Fruit fly (Drosophila melanogaster) whole organism, prepupa: ENCODE results near the gene CG10481.

Experiments
- Blimp-1 ChIP-seq: fragments of 200-800 bp; sonication (Bioruptor generic); optimal IDR thresholded peaks from 3 replicates; lab custom pipeline; 2017; ENCODE audit warnings: missing biosample characterization, missing genetic modification characterization, mild to moderate bottlenecking, moderate library complexity, missing genetic modification reagents
- CG10669 ChIP-seq: fragments of 200-800 bp; sonication (Bioruptor generic); optimal IDR thresholded peaks from 3 replicates; lab custom pipeline; 2018; ENCODE audit warnings: missing biosample characterization, mild to moderate bottlenecking, missing genetic modification characterization, moderate library complexity
- CG11762 ChIP-seq: fragments of 200-800 bp; sonication (Bioruptor generic); optimal IDR thresholded peaks from 3 replicates; lab custom pipeline; 2016; ENCODE audit warnings: missing biosample characterization, missing genetic modification characterization; ENCODE audit not compliant: insufficient read depth
- CG11902 ChIP-seq: fragments of 200-800 bp; sonication (Bioruptor generic); optimal IDR thresholded peaks from 3 replicates; lab custom pipeline; 2016; ENCODE audit warnings: missing biosample characterization, missing genetic modification characterization
- CG15336 ChIP-seq: fragments of 200-800 bp; sonication (Bioruptor generic); IDR thresholded peaks from 2 replicates; pipeline ENCODE4 v1.3.6; 2022; ENCODE audit warnings: missing biosample characterization, missing genetic modification characterization
- CG1621 ChIP-seq: fragments of 200-800 bp; sonication (Bioruptor generic); optimal IDR thresholded peaks from 3 replicates; lab custom pipeline; 2018; ENCODE audit warnings: missing biosample characterization, mild to moderate bottlenecking, missing genetic modification characterization
- CG16779 ChIP-seq: fragments of 200-800 bp; sonication (Bioruptor generic); optimal IDR thresholded peaks from 3 replicates; lab custom pipeline; 2017; ENCODE audit warnings: missing biosample characterization, mild to moderate bottlenecking, missing genetic modification characterization
- CG3032 ChIP-seq: fragments of 200-800 bp; optimal IDR thresholded peaks from 2 replicates; lab custom pipeline; 2019; ENCODE audit warnings: missing biosample characterization, mild to moderate bottlenecking, missing genetic modification characterization, moderate library complexity
- CG31627 ChIP-seq: fragments of 200-800 bp; sonication (Bioruptor generic); optimal IDR thresholded peaks from 3 replicates; lab custom pipeline; 2016; ENCODE audit warnings: missing biosample characterization, missing genetic modification characterization
- CG32006 ChIP-seq: fragments of 200-800 bp; sonication (Bioruptor generic); optimal IDR thresholded peaks from 3 replicates; lab custom pipeline; 2017; ENCODE audit warnings: missing biosample characterization, mild to moderate bottlenecking, missing genetic modification characterization
- CG34406 ChIP-seq: fragments of 200-800 bp; sonication (Bioruptor generic); optimal IDR thresholded peaks from 3 replicates; lab custom pipeline; 2016; ENCODE audit warnings: missing biosample characterization, missing genetic modification characterization
- CG4318 ChIP-seq: fragments of 200-800 bp; sonication (Bioruptor generic); optimal IDR thresholded peaks from 3 replicates; lab custom pipeline; 2017; ENCODE audit warnings: missing biosample characterization, mild to moderate bottlenecking, missing genetic modification characterization
- CG6163 ChIP-seq: fragments of 200-800 bp; sonication (Bioruptor generic); IDR thresholded peaks from 3 replicates; pipeline ENCODE4 v1.3.6; 2022; ENCODE audit warnings: missing biosample characterization, missing genetic modification characterization
- CG6792 ChIP-seq: fragments of 200-800 bp; sonication (Bioruptor generic); optimal IDR thresholded peaks from 3 replicates; lab custom pipeline; 2016; ENCODE audit warnings: missing biosample characterization, missing genetic modification characterization
- CG7368 ChIP-seq: fragments of 200-800 bp; sonication (Bioruptor generic); optimal IDR thresholded peaks from 3 replicates; lab custom pipeline; 2016; ENCODE audit warnings: missing biosample characterization, missing genetic modification characterization
- CG8119 ChIP-seq: fragments of 200-800 bp; sonication (Bioruptor generic); IDR thresholded peaks from 3 replicates; pipeline ENCODE4 v1.3.6; 2022; ENCODE audit warnings: missing biosample characterization, missing genetic modification characterization
- CG8319 ChIP-seq: fragments of 200-800 bp; sonication (Bioruptor generic); optimal IDR thresholded peaks from 3 replicates; lab custom pipeline; 2016; ENCODE audit warnings: missing biosample characterization, missing genetic modification characterization
- CG8632 ChIP-seq: fragments of 200-800 bp; sonication (Bioruptor generic); optimal IDR thresholded peaks from 3 replicates; lab custom pipeline; 2016; ENCODE audit warnings: missing biosample characterization, missing genetic modification characterization
- CG9139 ChIP-seq: fragments of 200-800 bp; sonication (Bioruptor generic); optimal IDR thresholded peaks from 3 replicates; lab custom pipeline; 2017; ENCODE audit warnings: missing biosample characterization, mild to moderate bottlenecking, missing genetic modification characterization
- Eip75B ChIP-seq: fragments of 200-800 bp; sonication (Bioruptor generic); optimal IDR thresholded peaks from 3 replicates; lab custom pipeline; 2016; ENCODE audit warnings: missing biosample characterization, missing genetic modification characterization
- Eip78C ChIP-seq: fragments of 200-800 bp; sonication (Bioruptor generic); peaks from one replicate; lab custom pipeline; 2016; ENCODE audit warnings: missing biosample characterization, missing genetic modification characterization
- Eip93F ChIP-seq: fragments of 200-800 bp; sonication (Bioruptor generic); optimal IDR thresholded peaks from 2 replicates; lab custom pipeline; 2016; ENCODE audit warnings: missing biosample characterization, mild to moderate bottlenecking, missing genetic modification characterization
- Ets21C ChIP-seq: fragments of 200-800 bp; sonication (Bioruptor generic); optimal IDR thresholded peaks from 3 replicates; lab custom pipeline; 2016; ENCODE audit warnings: missing biosample characterization, missing genetic modification characterization
- Ets96B ChIP-seq: fragments of 200-800 bp; optimal IDR thresholded peaks from 2 replicates; lab custom pipeline; 2019; ENCODE audit warnings: missing biosample characterization, mild to moderate bottlenecking, missing genetic modification characterization, moderate library complexity
- Gug ChIP-seq: fragments of 200-800 bp; sonication (Bioruptor generic); IDR thresholded peaks from 2 replicates; pipeline ENCODE4 v1.3.6; 2022; ENCODE audit warnings: missing biosample characterization, missing genetic modification characterization
- Hr38 ChIP-seq: sonication (Bioruptor generic); optimal IDR thresholded peaks from 2 replicates; lab custom pipeline; 2016; ENCODE audit warnings: missing biosample characterization, missing genetic modification characterization
- Hr39 ChIP-seq: fragments of 200-800 bp; sonication (Bioruptor generic); optimal IDR thresholded peaks from 2 replicates; lab custom pipeline; 2016; ENCODE audit warnings: missing biosample characterization, missing genetic modification characterization
- Hr4 ChIP-seq: fragments of 200-800 bp; sonication (Bioruptor generic); optimal IDR thresholded peaks from 3 replicates; lab custom pipeline; 2016; ENCODE audit warnings: missing biosample characterization, missing genetic modification characterization
- Lpt ChIP-seq: fragments of 200-800 bp; sonication (Bioruptor generic); optimal IDR thresholded peaks from 3 replicates; lab custom pipeline; 2016; ENCODE audit warnings: missing biosample characterization, missing genetic modification characterization
- Met ChIP-seq: fragments of 200-800 bp; sonication (Bioruptor generic); optimal IDR thresholded peaks from 3 replicates; lab custom pipeline; 2016; ENCODE audit warnings: missing biosample characterization, missing genetic modification characterization
- OdsH ChIP-seq: fragments of 200-800 bp; sonication (Bioruptor generic); optimal IDR thresholded peaks from 3 replicates; lab custom pipeline; 2016; ENCODE audit warnings: missing biosample characterization, missing genetic modification characterization
- Smox ChIP-seq: fragments of 200-800 bp; sonication (Bioruptor generic); optimal IDR thresholded peaks from 3 replicates; lab custom pipeline; 2016; ENCODE audit warnings: missing biosample characterization, missing genetic modification characterization
- Sox102F ChIP-seq: fragments of 200-800 bp; sonication (Bioruptor generic); optimal IDR thresholded peaks from 2 replicates; lab custom pipeline; 2016; ENCODE audit warnings: missing biosample characterization, mild to moderate bottlenecking, missing genetic modification characterization
- Sox14 ChIP-seq: fragments of 200-800 bp; sonication (Bioruptor generic); optimal IDR thresholded peaks from 3 replicates; lab custom pipeline; 2016; ENCODE audit warnings: missing biosample characterization, missing genetic modification characterization
- Sox15 ChIP-seq: fragments of 200-800 bp; sonication (Bioruptor generic); optimal IDR thresholded peaks from 3 replicates; lab custom pipeline; 2016; ENCODE audit warnings: missing biosample characterization, missing genetic modification characterization
- acj6 ChIP-seq: fragments of 200-800 bp; sonication (Bioruptor generic); optimal IDR thresholded peaks from 3 replicates; lab custom pipeline; 2016; ENCODE audit warnings: missing biosample characterization, missing genetic modification characterization
- dac ChIP-seq: fragments of 200-800 bp; sonication (Bioruptor generic); optimal IDR thresholded peaks from 2 replicates; lab custom pipeline; 2017; ENCODE audit warnings: missing biosample characterization, mild to moderate bottlenecking, missing genetic modification characterization
- dsx ChIP-seq: fragments of 200-800 bp; optimal IDR thresholded peaks from 3 replicates; lab custom pipeline; 2019; ENCODE audit warnings: missing biosample characterization, mild to moderate bottlenecking, missing genetic modification characterization, moderate library complexity; ENCODE audit not compliant: poor library complexity, severe bottlenecking
- esn ChIP-seq: fragments of 200-800 bp; sonication (Bioruptor generic); optimal IDR thresholded peaks from 2 replicates; lab custom pipeline; 2016; ENCODE audit warnings: missing biosample characterization, mild to moderate bottlenecking, missing genetic modification characterization, moderate library complexity
- fd59A ChIP-seq: fragments of 200-800 bp; sonication (Bioruptor generic); optimal IDR thresholded peaks from 2 replicates; lab custom pipeline; 2017; ENCODE audit warnings: missing biosample characterization, mild to moderate bottlenecking, missing genetic modification characterization, missing genetic modification reagents
- fd85E ChIP-seq: fragments of 200-800 bp; sonication (Bioruptor generic); optimal IDR thresholded peaks from 3 replicates; lab custom pipeline; 2016; ENCODE audit warnings: missing biosample characterization, missing genetic modification characterization
- fkh ChIP-seq: fragments of 200-800 bp; sonication (Bioruptor generic); optimal IDR thresholded peaks from 3 replicates; lab custom pipeline; 2017; ENCODE audit warnings: missing biosample characterization, mild to moderate bottlenecking, missing genetic modification characterization, moderate library complexity
- lz ChIP-seq: fragments of 200-800 bp; sonication (Bioruptor generic); optimal IDR thresholded peaks from 3 replicates; lab custom pipeline; 2016; ENCODE audit warnings: missing biosample characterization, missing genetic modification characterization
- net ChIP-seq: fragments of 200-800 bp; sonication (Bioruptor generic); optimal IDR thresholded peaks from 3 replicates; lab custom pipeline; 2016; ENCODE audit warnings: missing biosample characterization, missing genetic modification characterization
- ss ChIP-seq, 2 experiments: fragments of 200-800 bp; sonication (Bioruptor generic); optimal IDR thresholded peaks; 2 replicates in 1 of 2; 3 replicates in 1 of 2; lab custom pipeline; 2017 to 2018; ENCODE audit warnings: mild to moderate bottlenecking in 2 of 2, missing biosample characterization in 2 of 2, missing genetic modification characterization in 2 of 2, moderate library complexity in 1 of 2
- topi ChIP-seq: fragments of 200-800 bp; sonication (Bioruptor generic); optimal IDR thresholded peaks from 3 replicates; lab custom pipeline; 2016; ENCODE audit warnings: missing biosample characterization, missing genetic modification characterization

The CG10481 gene

DNA sequence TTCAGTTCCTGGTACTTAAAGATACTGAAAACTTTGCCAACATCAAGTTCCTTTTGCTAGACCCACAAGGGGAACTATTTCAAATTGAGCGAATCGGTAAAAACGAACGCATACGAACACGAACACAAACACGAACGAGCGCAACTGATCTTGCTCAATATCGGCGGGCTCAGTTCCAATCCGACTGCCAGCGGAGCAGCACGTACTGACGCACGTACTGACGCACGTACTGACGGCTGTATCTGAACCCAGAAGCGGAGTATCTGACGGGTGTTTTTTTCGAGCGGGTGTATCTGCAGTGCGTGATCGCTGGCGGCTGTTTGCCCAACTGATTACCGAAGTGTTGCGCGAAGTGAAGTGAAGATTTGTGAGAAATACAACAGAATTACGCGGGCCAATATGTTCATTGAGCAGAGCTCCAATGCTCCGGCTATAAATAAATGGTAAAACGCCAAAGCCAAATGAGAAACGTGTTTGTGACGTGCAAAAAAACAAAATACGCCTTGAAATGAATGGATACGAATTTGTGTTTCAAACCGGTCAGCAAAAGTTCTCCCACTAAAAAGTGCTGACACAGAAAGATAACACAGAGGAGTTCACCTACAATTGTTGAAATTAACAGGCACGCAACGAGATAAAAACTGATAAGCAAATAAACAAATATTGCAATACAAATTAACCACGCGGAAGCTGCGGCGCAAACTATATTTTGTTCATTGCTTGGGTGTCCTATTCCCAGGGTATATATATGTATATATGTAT, 42.9 kb upstream of the CG10481 start (continued):
- TF ChIP-seq CG9139 (GFP tag; lab: Kevin White, UChicago), result peak; percentile 46
- TF ChIP-seq fd85E, result no peak

DNA sequence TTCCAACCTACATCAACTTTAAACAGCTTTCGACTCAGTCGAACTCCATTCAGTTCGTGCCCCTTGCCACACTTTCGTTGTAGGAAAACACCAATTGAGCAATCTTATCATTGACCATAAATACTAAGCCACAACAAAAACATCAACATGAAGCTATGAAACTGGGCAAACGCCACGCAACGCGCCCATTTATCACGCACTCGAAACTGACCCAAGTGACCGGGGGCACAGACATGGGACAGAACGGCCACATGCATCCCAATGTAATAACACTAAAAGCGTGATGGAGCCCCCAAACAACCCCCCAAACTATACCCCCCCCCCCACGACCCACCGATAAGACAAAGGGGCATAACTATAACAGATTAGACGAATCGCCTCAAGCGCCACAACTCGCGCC, 40.2 kb upstream of the CG10481 start:
- TF ChIP-seq Met (GFP tag; lab: Kevin White, UChicago), result no peak
- no peak for TF ChIP-seq CG8632 (GFP tag; lab: Kevin White, UChicago)
- TF ChIP-seq lz (GFP tag; lab: Kevin White, UChicago), result no peak
- TF ChIP-seq CG8119 (GFP tag; lab: Robert Waterston, UW), result no peak
- no peak for TF ChIP-seq CG10669 (GFP tag; lab: Kevin White, UChicago)
- TF ChIP-seq Eip75B (GFP tag; lab: Kevin White, UChicago), result no peak

DNA sequence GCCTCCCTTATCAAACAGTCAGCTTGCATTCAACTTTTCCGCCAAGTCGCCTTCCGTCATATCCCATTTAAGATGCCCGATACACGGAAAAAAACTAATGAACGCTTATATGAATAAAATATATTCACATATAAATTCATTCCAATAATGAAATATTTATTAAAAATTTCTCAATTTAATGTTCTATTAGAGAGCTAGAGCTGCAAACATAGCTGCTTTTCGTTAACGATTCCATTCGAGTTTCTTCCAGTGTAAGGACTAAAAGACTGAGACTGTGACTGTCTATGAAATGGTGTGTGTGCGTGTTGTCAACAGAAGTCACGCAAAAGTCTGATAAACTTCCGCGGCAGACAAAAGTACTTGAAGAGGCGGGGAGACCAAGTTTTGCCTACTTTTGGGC, 37.8 kb upstream of the CG10481 start:
- no peak for TF ChIP-seq CG16779 (tag; lab: Kevin White, UChicago)
- no peak for TF ChIP-seq Ets21C (GFP tag; lab: Kevin White, UChicago)
- no peak for TF ChIP-seq fkh (GFP tag; lab: Kevin White, UChicago)
- TF ChIP-seq CG11902 (GFP tag; lab: Kevin White, UChicago), result no peak
- peak; percentile 9 for TF ChIP-seq CG4318 (GFP tag; lab: Kevin White, UChicago)
- no peak for TF ChIP-seq Met (GFP tag; lab: Kevin White, UChicago)
- TF ChIP-seq CG11762 (GFP tag; lab: Kevin White, UChicago), result no peak
- TF ChIP-seq Gug (GFP tag; lab: Robert Waterston, UW), result no peak
- TF ChIP-seq Eip78C (GFP tag; lab: Kevin White, UChicago), result peak; percentile 80
- no peak for TF ChIP-seq CG8319 (GFP tag; lab: Kevin White, UChicago)
- TF ChIP-seq CG1621 (tag; lab: Kevin White, UChicago), result no peak
- no peak for TF ChIP-seq Hr39 (GFP tag; lab: Kevin White, UChicago)
- TF ChIP-seq Eip75B (GFP tag; lab: Kevin White, UChicago), result no peak
- TF ChIP-seq Hr38 (GFP tag; lab: Kevin White, UChicago), result no peak
- no peak for TF ChIP-seq Sox15 (GFP tag; lab: Kevin White, UChicago)
- TF ChIP-seq fd85E, result no peak
- peak; percentile 51 for TF ChIP-seq CG32006 (GFP tag; lab: Kevin White, UChicago)
- TF ChIP-seq topi, result no peak
- peak; percentile 30 for TF ChIP-seq Hr4 (GFP tag; lab: Kevin White, UChicago)
- no peak for TF ChIP-seq esn
- peak; percentile 9 for TF ChIP-seq CG8632 (GFP tag; lab: Kevin White, UChicago)
- TF ChIP-seq CG3032 (tag; lab: Kevin White, UChicago), result no peak
- no peak for TF ChIP-seq CG7368 (GFP tag; lab: Kevin White, UChicago)
- peak; percentile 19 for TF ChIP-seq acj6 (GFP tag; lab: Kevin White, UChicago)
- TF ChIP-seq Sox102F, result peak; percentile 0
- TF ChIP-seq CG15336 (GFP tag; lab: Robert Waterston, UW), result peak; percentile 38; the same call in 1 of the 2 replicates
- TF ChIP-seq ss (GFP tag; optimal IDR thresholded peaks at IDR 0.05; lab: Kevin White, UChicago), result peak in 1 of 2 experiments; percentile 36
- TF ChIP-seq Blimp-1, result no peak
- TF ChIP-seq fd59A (GFP tag; lab: Kevin White, UChicago), result no peak
- TF ChIP-seq net (GFP tag; lab: Kevin White, UChicago), result no peak
- no peak for TF ChIP-seq CG34406 (GFP tag; lab: Kevin White, UChicago)
- TF ChIP-seq Smox, result no peak
- TF ChIP-seq Ets96B (tag; lab: Kevin White, UChicago), result peak; percentile 37
- 0 out of 3 replicates have a peak, but pooled peaks have one; percentile 21 for TF ChIP-seq CG6163 (GFP tag; lab: Robert Waterston, UW)
- no peak for TF ChIP-seq CG31627 (GFP tag; lab: Kevin White, UChicago)
- peak; percentile 42 for TF ChIP-seq OdsH (GFP tag; lab: Kevin White, UChicago)
- TF ChIP-seq Lpt, result no peak
- no peak for TF ChIP-seq dac
- peak; percentile 39 for TF ChIP-seq CG10669 (GFP tag; lab: Kevin White, UChicago)
- no peak for TF ChIP-seq lz (GFP tag; lab: Kevin White, UChicago)
- peak; percentile 10 for TF ChIP-seq CG6792 (GFP tag; lab: Kevin White, UChicago)
- no peak for TF ChIP-seq dsx (GFP tag; lab: Kevin White, UChicago)
- TF ChIP-seq Eip93F, result no peak
- TF ChIP-seq Sox14 (GFP tag; lab: Kevin White, UChicago), result no peak
- TF ChIP-seq CG9139 (GFP tag; lab: Kevin White, UChicago), result no peak
